2 fruit fly cellular contexts compared by ENCODE assay signal in the genomic region with DNA sequence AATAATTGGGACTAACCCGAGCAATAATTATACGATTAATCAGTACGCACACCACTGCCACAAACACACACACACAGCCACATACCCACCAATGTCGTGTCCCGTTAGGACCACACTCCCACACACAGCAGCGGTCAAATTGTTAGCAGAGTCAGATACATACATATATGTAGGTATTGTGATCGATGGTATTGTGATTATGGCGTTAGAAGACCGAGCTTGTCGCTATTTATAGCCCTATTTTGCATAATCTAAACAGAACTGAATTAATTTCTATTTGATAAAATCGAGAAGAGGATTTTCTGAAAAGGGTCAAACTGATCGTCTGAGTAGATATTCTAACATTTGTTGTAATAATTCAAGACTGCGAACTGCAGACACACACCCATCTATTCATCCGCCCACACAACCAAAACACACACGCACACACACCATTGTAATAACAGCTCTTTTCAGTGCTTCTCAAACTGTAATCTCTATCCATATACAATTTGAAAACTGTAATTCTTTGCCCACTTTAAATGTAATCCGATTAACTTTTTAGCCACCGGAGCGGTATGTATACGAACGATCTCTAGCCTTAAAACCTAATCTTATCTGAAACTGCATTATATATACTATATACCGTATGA.
TF ChIP-seq lines count a peak whose summit lies in the region.

No protein-coding gene starts in this region.

TF ChIP-seq in whole organism, embryonic, 481 proteins besides CTCF, POLR2A, EP300 and RAD21 (continued from another document):
- TF ChIP-seq CG18262 (tag; optimal IDR thresholded peaks at IDR 0.05; lab: Kevin White, UChicago) = peak; percentile 24
- TF ChIP-seq CG10979 (tag; optimal IDR thresholded peaks at IDR 0.05; lab: Kevin White, UChicago) = peak; percentile 26
- no peak for TF ChIP-seq B-H1 (GFP tag; IDR thresholded peaks at IDR 0.05; lab: Robert Waterston, UW)
- no peak for TF ChIP-seq Gsc (GFP tag; IDR thresholded peaks at IDR 0.05; lab: Robert Waterston, UW)
- peak; percentile 24 for TF ChIP-seq lab (GFP tag; optimal IDR thresholded peaks at IDR 0.05; lab: Kevin White, UChicago)
- peak; percentile 62 for TF ChIP-seq oc (tag; optimal IDR thresholded peaks at IDR 0.05; lab: Kevin White, UChicago)

TF ChIP-seq in whole organism, prepupa, 60 proteins besides CTCF, POLR2A, EP300 and RAD21 (continued from another document):
- TF ChIP-seq Ets96B (tag; optimal IDR thresholded peaks at IDR 0.05; lab: Kevin White, UChicago) = peak; percentile 17
- no peak for TF ChIP-seq vri (GFP tag; optimal IDR thresholded peaks at IDR 0.05; lab: Kevin White, UChicago)
- no peak for TF ChIP-seq fkh (GFP tag; optimal IDR thresholded peaks at IDR 0.05; lab: Kevin White, UChicago)
- TF ChIP-seq CG11294 (GFP tag; IDR thresholded peaks at IDR 0.05; lab: Robert Waterston, UW) = no peak
- TF ChIP-seq CG11762 (GFP tag; optimal IDR thresholded peaks at IDR 0.05; lab: Kevin White, UChicago; ENCODE audit: insufficient read depth) = no peak
- peak; percentile 43 for TF ChIP-seq lz (GFP tag; optimal IDR thresholded peaks at IDR 0.05; lab: Kevin White, UChicago)
- peak; percentile 75 for TF ChIP-seq CG15336 (GFP tag; IDR thresholded peaks at IDR 0.05; lab: Robert Waterston, UW)
- peak; percentile 28 for TF ChIP-seq CG34406 (GFP tag; optimal IDR thresholded peaks at IDR 0.05; lab: Kevin White, UChicago)
- peak; percentile 38 for TF ChIP-seq Smox (GFP tag; optimal IDR thresholded peaks at IDR 0.05; lab: Kevin White, UChicago)
- peak; percentile 10 for TF ChIP-seq achi (GFP tag; optimal IDR thresholded peaks at IDR 0.05; lab: Kevin White, UChicago)
